Fruit fly (Drosophila melanogaster): ENCODE measurements around the gene CG32079.

CG32079 gene

dm6 chr3L:11043650-11044049, 18.3 kb downstream of the CG32079 start:
- TF ChIP-seq fd96Ca (GFP tag; IDR thresholded peaks at IDR 0.05) = no peak
- no peak for TF ChIP-seq CG8301 (tag; optimal IDR thresholded peaks at IDR 0.05)

- TF ChIP-seq Ets98B (GFP tag; IDR thresholded peaks at IDR 0.05) = no peak
- no peak for TF ChIP-seq CG15710 (tag; optimal IDR thresholded peaks at IDR 0.05)
These were observed 19.6 kb downstream of the CG32079 start for dm6 chr3L:11045009-11045408.

- no peak for TF ChIP-seq CG13204 (GFP tag; optimal IDR thresholded peaks at IDR 0.05)
- no peak for TF ChIP-seq Snoo (tag; optimal IDR thresholded peaks at IDR 0.05)
- no peak for TF ChIP-seq CG14655 (GFP tag; optimal IDR thresholded peaks at IDR 0.05)
- no peak for TF ChIP-seq CG17806 (tag; optimal IDR thresholded peaks at IDR 0.05)
- TF ChIP-seq Ets98B (GFP tag; IDR thresholded peaks at IDR 0.05) = no peak
- TF ChIP-seq CG15710 (tag; optimal IDR thresholded peaks at IDR 0.05) = no peak
- no peak for TF ChIP-seq gl (tag; optimal IDR thresholded peaks at IDR 0.05)
- no peak for TF ChIP-seq Pif1B (GFP tag; optimal IDR thresholded peaks at IDR 0.05)
- TF ChIP-seq D1 (tag; optimal IDR thresholded peaks at IDR 0.05) = no peak
- TF ChIP-seq EcR (GFP tag; optimal IDR thresholded peaks at IDR 0.05) = no peak
- no peak for TF ChIP-seq CG10348 (GFP tag; IDR thresholded peaks at IDR 0.05)
- TF ChIP-seq rn (GFP tag; IDR thresholded peaks at IDR 0.05) = no peak
- TF ChIP-seq CG4496 (GFP tag; IDR thresholded peaks at IDR 0.05) = no peak
- TF ChIP-seq CG9948 (tag; optimal IDR thresholded peaks at IDR 0.05) = no peak
- TF ChIP-seq CG32121 (GFP tag; IDR thresholded peaks at IDR 0.05) = no peak
- TF ChIP-seq CG8301 (tag; optimal IDR thresholded peaks at IDR 0.05) = no peak
- TF ChIP-seq CG8159 (tag; optimal IDR thresholded peaks at IDR 0.05) = no peak
These were observed 21.2 kb downstream of the CG32079 start for dm6 chr3L:11046559-11046958.

- TF ChIP-seq Pif1B (GFP tag; optimal IDR thresholded peaks at IDR 0.05) (no peak), Ets98B (GFP tag; IDR thresholded peaks at IDR 0.05) (peak; percentile 45; the same call in 1 of the 2 replicates), Pif1A (GFP tag; optimal IDR thresholded peaks at IDR 0.05) (peak; percentile 13), CG15710 (tag; optimal IDR thresholded peaks at IDR 0.05) (no peak), CG32121 (GFP tag; IDR thresholded peaks at IDR 0.05) (0 out of 2 replicates have a peak, but pooled peaks have one; percentile 36), CG34367 (tag; optimal IDR thresholded peaks at IDR 0.05) (peak; percentile 29), CG4496 (GFP tag; IDR thresholded peaks at IDR 0.05) (peak; percentile 79), Snoo (tag; optimal IDR thresholded peaks at IDR 0.05) (peak; percentile 68), CG14655 (GFP tag; optimal IDR thresholded peaks at IDR 0.05) (no peak), CG8301 (tag; optimal IDR thresholded peaks at IDR 0.05) (no peak), CG9948 (tag; optimal IDR thresholded peaks at IDR 0.05) (no peak), CG10348 (GFP tag; IDR thresholded peaks at IDR 0.05) (no peak), D1 (tag; optimal IDR thresholded peaks at IDR 0.05) (peak; percentile 65), gl (tag; optimal IDR thresholded peaks at IDR 0.05) (peak; percentile 1)
These were observed 22.5 kb downstream of the CG32079 start for dm6 chr3L:11047877-11048276.

dm6 chr3L:11049414-11049813, 24.1 kb downstream of the CG32079 start:
- 0 out of 2 replicates have a peak, but pooled peaks have one; percentile 12 for TF ChIP-seq CG32121 (GFP tag; IDR thresholded peaks at IDR 0.05)
- no peak for TF ChIP-seq CG14655 (GFP tag; optimal IDR thresholded peaks at IDR 0.05)

- TF ChIP-seq CG13204 (GFP tag; optimal IDR thresholded peaks at IDR 0.05) = no peak
- no peak for TF ChIP-seq D1 (tag; optimal IDR thresholded peaks at IDR 0.05)
- TF ChIP-seq CG9948 (tag; optimal IDR thresholded peaks at IDR 0.05) = no peak
- no peak for TF ChIP-seq CG32121 (GFP tag; IDR thresholded peaks at IDR 0.05)
- TF ChIP-seq CG8159 (tag; optimal IDR thresholded peaks at IDR 0.05) = no peak
These were observed 25.9 kb downstream of the CG32079 start, which contains the start of gene CG43693 for dm6 chr3L:11051271-11051670. TSS of gene CG43693 (minus strand) at chr3L:11051371.

- TF ChIP-seq Pif1A (GFP tag; optimal IDR thresholded peaks at IDR 0.05) (peak; percentile 28), CG9948 (tag; optimal IDR thresholded peaks at IDR 0.05) (no peak), Ets98B (GFP tag; IDR thresholded peaks at IDR 0.05) (peak; percentile 58; the same call in 1 of the 2 replicates), CG13204 (GFP tag; optimal IDR thresholded peaks at IDR 0.05) (no peak), gl (tag; optimal IDR thresholded peaks at IDR 0.05) (no peak), CG32121 (GFP tag; IDR thresholded peaks at IDR 0.05) (peak; percentile 62; the same call in 1 of the 2 replicates), CG4496 (GFP tag; IDR thresholded peaks at IDR 0.05) (peak; percentile 60; the same call in 2 of the 3 replicates), fd96Ca (GFP tag; IDR thresholded peaks at IDR 0.05) (0 out of 3 replicates have a peak, but pooled peaks have one; percentile 13), Pif1B (GFP tag; optimal IDR thresholded peaks at IDR 0.05) (peak; percentile 15)
These were observed 27.4 kb downstream of the CG32079 start for dm6 chr3L:11052760-11053259.

dm6 chr3L:11053843-11054242, 28.5 kb downstream of the CG32079 start, which contains the start of gene CG7888:
TSS of gene CG7888 (plus strand) at chr3L:11054035.
- TF ChIP-seq Ets98B (GFP tag; IDR thresholded peaks at IDR 0.05) = no peak
- no peak for TF ChIP-seq CG15710 (tag; optimal IDR thresholded peaks at IDR 0.05)
- no peak for TF ChIP-seq gl (tag; optimal IDR thresholded peaks at IDR 0.05)
- no peak for TF ChIP-seq Pif1A (GFP tag; optimal IDR thresholded peaks at IDR 0.05)
- no peak for TF ChIP-seq CG14655 (GFP tag; optimal IDR thresholded peaks at IDR 0.05)
- no peak for TF ChIP-seq CG13204 (GFP tag; optimal IDR thresholded peaks at IDR 0.05)
- TF ChIP-seq CG17806 (tag; optimal IDR thresholded peaks at IDR 0.05) = no peak
- TF ChIP-seq CG4496 (GFP tag; IDR thresholded peaks at IDR 0.05) = no peak
- no peak for TF ChIP-seq EcR (GFP tag; optimal IDR thresholded peaks at IDR 0.05)
- TF ChIP-seq Snoo (tag; optimal IDR thresholded peaks at IDR 0.05) = no peak
- TF ChIP-seq Pif1B (GFP tag; optimal IDR thresholded peaks at IDR 0.05) = no peak
- no peak for TF ChIP-seq CG10348 (GFP tag; IDR thresholded peaks at IDR 0.05)
- no peak for TF ChIP-seq rn (GFP tag; IDR thresholded peaks at IDR 0.05)
- no peak for TF ChIP-seq fd96Ca (GFP tag; IDR thresholded peaks at IDR 0.05)
